Fruit fly (Drosophila melanogaster) whole organism: Measurements from ENCODE around the gene chm.

Source experiments
- Dll ChIP-seq: fragments of >200 bp; optimal IDR thresholded peaks from 2 replicates; lab custom pipeline; 2017
- EcR ChIP-seq, 2 experiments: fragments of >200 bp; optimal IDR thresholded peaks; 2 replicates each; lab custom pipeline; 2017; ENCODE audit warnings: missing biosample characterization in 2 of 2, missing genetic modification characterization in 2 of 2, missing genetic modification reagents in 2 of 2
- pan ChIP-seq: fragments of >200 bp; optimal IDR thresholded peaks from 2 replicates; lab custom pipeline; 2017
- psq ChIP-seq: fragments of >200 bp; optimal IDR thresholded peaks from 2 replicates; lab custom pipeline; 2017
- usp ChIP-seq: fragments of >200 bp; optimal IDR thresholded peaks from 2 replicates; lab custom pipeline; 2017; ENCODE audit warnings: missing biosample characterization, missing genetic modification characterization, mixed read lengths

- no peak for TF ChIP-seq Dll
- TF ChIP-seq EcR (GFP tag; optimal IDR thresholded peaks at IDR 0.05; lab: Kevin White, UChicago), result no peak
- TF ChIP-seq pan, result no peak
- no peak for TF ChIP-seq usp
- no peak for TF ChIP-seq psq (lab: Kevin White, UChicago)
These were observed 12.2 kb downstream of the chm start for dm6 chr2L:7424282-7424905.
